Worm (Caenorhabditis elegans) whole organism, mixed stage, embryonic: ENCODE data around the gene C11D2.7.

Source experiments
- M03D4.4 ChIP-seq: sonication (generic microtip); optimal IDR thresholded peaks from 2 replicates; lab custom pipeline; 2017; ENCODE audit warnings: mild to moderate bottlenecking, missing genetic modification characterization, missing compliant biosample characterization
- blmp-1 ChIP-seq: fragments of 150-350 bp; optimal IDR thresholded peaks from 2 replicates; lab custom pipeline; 2014; ENCODE audit warnings: missing biosample characterization, missing genetic modification characterization
- ceh-39 ChIP-seq: fragments of 150-350 bp; optimal IDR thresholded peaks from 2 replicates; lab custom pipeline; 2014; ENCODE audit warnings: missing biosample characterization, missing genetic modification characterization
- ceh-43 ChIP-seq: fragments of 200-800 bp; sonication (Bioruptor generic); optimal IDR thresholded peaks from 2 replicates; lab custom pipeline; 2018; ENCODE audit warnings: mild to moderate bottlenecking, missing genetic modification characterization, moderate library complexity, missing compliant biosample characterization
- ceh-83 ChIP-seq: fragments of 200-800 bp; sonication (Bioruptor generic); optimal IDR thresholded peaks from 2 replicates; lab custom pipeline; 2018; ENCODE audit warnings: mild to moderate bottlenecking, missing genetic modification characterization, missing compliant biosample characterization
- ces-1 ChIP-seq: fragments of 150-350 bp; optimal IDR thresholded peaks from 2 replicates; lab custom pipeline; 2014; ENCODE audit warnings: missing biosample characterization, missing genetic modification reagents, missing genetic modification characterization
- drap-1 ChIP-seq: fragments of 200-800 bp; sonication (Bioruptor generic); optimal IDR thresholded peaks from 3 replicates; lab custom pipeline; 2018; ENCODE audit warnings: mild to moderate bottlenecking, missing genetic modification characterization, missing compliant biosample characterization
- elt-1 ChIP-seq: sonication (generic microtip); optimal IDR thresholded peaks from 2 replicates; lab custom pipeline; 2017; ENCODE audit warnings: missing genetic modification characterization, mild to moderate bottlenecking, missing compliant biosample characterization, antibody characterized with exemption, moderate library complexity, borderline replicate concordance; ENCODE audit not compliant: insufficient read depth
- elt-3 ChIP-seq: fragments of 150-350 bp; optimal IDR thresholded peaks from 2 replicates; lab custom pipeline; 2014; ENCODE audit warnings: missing biosample characterization, missing genetic modification characterization
- flh-1 ChIP-seq: fragments of 200-800 bp; sonication (Bioruptor generic); optimal IDR thresholded peaks from 2 replicates; lab custom pipeline; 2018; ENCODE audit warnings: mild to moderate bottlenecking, missing genetic modification characterization, moderate library complexity, missing compliant biosample characterization
- hlh-1 ChIP-seq: fragments of 150-350 bp; optimal IDR thresholded peaks from 2 replicates; lab custom pipeline; 2014; ENCODE audit warnings: missing biosample characterization, missing genetic modification reagents, missing genetic modification characterization
- lin-13 ChIP-seq: fragments of 150-350 bp; optimal IDR thresholded peaks from 2 replicates; lab custom pipeline; 2014; ENCODE audit warnings: missing biosample characterization, missing genetic modification characterization
- lin-32 ChIP-seq: fragments of 200-800 bp; sonication (Bioruptor generic); optimal IDR thresholded peaks from 2 replicates; lab custom pipeline; 2018; ENCODE audit warnings: mild to moderate bottlenecking, missing genetic modification characterization, missing compliant biosample characterization
- lsy-2 ChIP-seq: fragments of 150-350 bp; optimal IDR thresholded peaks from 2 replicates; lab custom pipeline; 2014; ENCODE audit warnings: missing biosample characterization, missing genetic modification characterization
- mab-5 ChIP-seq: fragments of 150-350 bp; optimal IDR thresholded peaks from 2 replicates; lab custom pipeline; 2014; ENCODE audit warnings: missing biosample characterization, missing genetic modification characterization
- mls-2 ChIP-seq: sonication (generic microtip); optimal IDR thresholded peaks from 2 replicates; lab custom pipeline; 2016; ENCODE audit warnings: mild to moderate bottlenecking, missing genetic modification characterization, moderate library complexity, missing compliant biosample characterization
- nhr-12 ChIP-seq: fragments of 150-350 bp; optimal IDR thresholded peaks from 2 replicates; lab custom pipeline; 2014; ENCODE audit warnings: missing biosample characterization, missing genetic modification characterization
- nhr-2 ChIP-seq: fragments of 150-350 bp; optimal IDR thresholded peaks from 2 replicates; lab custom pipeline; 2014; ENCODE audit warnings: missing biosample characterization, missing genetic modification characterization
- nhr-28 ChIP-seq: fragments of 150-350 bp; optimal IDR thresholded peaks from 2 replicates; lab custom pipeline; 2014; ENCODE audit warnings: missing biosample characterization, missing genetic modification characterization
- nhr-76 ChIP-seq: sonication (generic microtip); optimal IDR thresholded peaks from 2 replicates; lab custom pipeline; 2017; ENCODE audit warnings: missing biosample characterization, missing genetic modification characterization
- pha-4 ChIP-seq: fragments of 150-350 bp; optimal IDR thresholded peaks from 2 replicates; lab custom pipeline; 2018; ENCODE audit warnings: missing biosample characterization, missing genetic modification reagents, missing genetic modification characterization
- sem-2 ChIP-seq: fragments of 200-800 bp; sonication (Bioruptor generic); optimal IDR thresholded peaks from 2 replicates; lab custom pipeline; 2018; ENCODE audit warnings: mild to moderate bottlenecking, missing genetic modification characterization, missing compliant biosample characterization
- snpc-4 ChIP-seq: fragments of 150-350 bp; optimal IDR thresholded peaks from 2 replicates; lab custom pipeline; 2014; ENCODE audit warnings: missing biosample characterization, missing genetic modification characterization
- sptf-1 ChIP-seq: sonication (generic microtip); optimal IDR thresholded peaks from 2 replicates; lab custom pipeline; 2017; ENCODE audit warnings: mild to moderate bottlenecking, missing genetic modification characterization, moderate library complexity, missing compliant biosample characterization
- tbx-8 ChIP-seq: fragments of 200-800 bp; sonication (Bioruptor generic); optimal IDR thresholded peaks from 2 replicates; lab custom pipeline; 2018; ENCODE audit warnings: mild to moderate bottlenecking, missing genetic modification characterization, moderate library complexity, missing compliant biosample characterization
- unc-120 ChIP-seq: sonication (generic microtip); optimal IDR thresholded peaks from 2 replicates; lab custom pipeline; 2017; ENCODE audit warnings: missing genetic modification characterization, missing compliant biosample characterization; ENCODE audit not compliant: poor library complexity, severe bottlenecking
- unc-39 ChIP-seq: fragments of 150-350 bp; optimal IDR thresholded peaks from 2 replicates; lab custom pipeline; 2014; ENCODE audit warnings: missing biosample characterization, missing genetic modification characterization
- unc-62 ChIP-seq: fragments of 150-350 bp; optimal IDR thresholded peaks from 2 replicates; lab custom pipeline; 2014; ENCODE audit warnings: missing biosample characterization, missing genetic modification reagents, missing genetic modification characterization
- zip-8 ChIP-seq: fragments of 150-350 bp; optimal IDR thresholded peaks from 2 replicates; lab custom pipeline; 2014; ENCODE audit warnings: missing biosample characterization, missing genetic modification characterization
- ztf-11 ChIP-seq: fragments of 150-350 bp; optimal IDR thresholded peaks from 2 replicates; lab custom pipeline; 2014; ENCODE audit warnings: missing biosample characterization, missing genetic modification characterization

C11D2.7 gene

DNA sequence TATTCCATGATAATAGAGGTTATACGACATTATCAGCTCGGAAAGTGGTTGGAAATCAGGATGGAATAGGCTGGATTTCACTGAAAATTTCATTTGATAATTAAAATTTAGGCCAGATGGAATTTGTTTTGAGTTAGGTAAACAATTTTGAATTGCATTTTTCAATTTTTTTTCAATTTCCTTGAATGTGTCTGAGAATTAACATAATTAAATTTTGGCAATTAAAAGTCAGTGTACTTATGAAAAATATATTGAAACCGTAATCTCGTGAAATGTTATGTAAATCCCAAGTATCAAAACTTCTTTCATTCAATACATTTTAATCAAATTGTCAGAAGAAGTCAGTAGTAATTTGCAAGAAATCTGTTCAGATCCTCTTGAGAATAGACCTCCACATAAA lies 9.2 kb downstream of the C11D2.7 start:
- no peak for TF ChIP-seq unc-62 (GFP tag; lab: Kevin White, UChicago)
- no peak for TF ChIP-seq mls-2 (tag; lab: Kevin White, UChicago)
- TF ChIP-seq snpc-4 (tag; lab: Kevin White, UChicago) = no peak
- no peak for TF ChIP-seq lsy-2
- TF ChIP-seq nhr-28 (tag; lab: Kevin White, UChicago) = no peak
- no peak for TF ChIP-seq unc-39 (tag; lab: Kevin White, UChicago)
- TF ChIP-seq zip-8 = no peak
- TF ChIP-seq ceh-83 (GFP tag; lab: Kevin White, UChicago) = no peak
- no peak for TF ChIP-seq flh-1 (GFP tag; lab: Kevin White, UChicago)
- TF ChIP-seq elt-1 (tag; lab: Kevin White, UChicago) = no peak
- no peak for TF ChIP-seq drap-1 (GFP tag; lab: Kevin White, UChicago)
- no peak for TF ChIP-seq lin-32 (GFP tag; lab: Kevin White, UChicago)
- no peak for TF ChIP-seq nhr-2 (tag; lab: Kevin White, UChicago)
- TF ChIP-seq blmp-1 = no peak
- no peak for TF ChIP-seq sem-2 (GFP tag; lab: Kevin White, UChicago)
- TF ChIP-seq ztf-11 = no peak
- TF ChIP-seq M03D4.4 (tag; lab: Kevin White, UChicago) = no peak
- no peak for TF ChIP-seq ceh-39 (tag; lab: Kevin White, UChicago)
- no peak for TF ChIP-seq ceh-43 (GFP tag; lab: Kevin White, UChicago)
- no peak for TF ChIP-seq mab-5 (tag; lab: Kevin White, UChicago)
- TF ChIP-seq, all 35 proteins: peak for 0

DNA sequence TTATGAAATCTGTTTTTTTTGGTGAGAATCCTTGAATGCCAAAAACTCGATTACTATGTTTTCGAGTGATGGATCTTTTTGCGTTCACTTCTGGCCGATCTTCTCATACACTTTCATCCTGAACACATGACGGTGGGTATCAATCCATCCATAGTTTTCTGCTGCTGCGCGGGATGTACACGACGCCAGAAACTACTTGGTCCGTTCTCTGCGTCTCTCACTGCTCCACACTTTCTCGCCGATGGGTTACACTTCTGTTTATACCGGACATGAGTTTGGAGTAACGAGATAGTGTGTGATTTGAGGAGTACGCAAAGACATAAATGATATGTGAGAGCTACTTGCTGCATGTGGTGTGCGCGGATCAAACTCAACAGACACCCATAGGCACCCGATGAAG lies 14.5 kb downstream of the C11D2.7 start:
- TF ChIP-seq M03D4.4 (tag; lab: Kevin White, UChicago) (no peak), unc-120 (peak; percentile 34), zip-8 (no peak), tbx-8 (no peak), flh-1 (GFP tag; lab: Kevin White, UChicago) (no peak), nhr-12 (no peak), elt-1 (tag; lab: Kevin White, UChicago) (no peak), ceh-39 (tag; lab: Kevin White, UChicago) (no peak), nhr-76 (no peak), unc-62 (GFP tag; lab: Kevin White, UChicago) (peak; percentile 41), ztf-11 (no peak), hlh-1 (tag; lab: Kevin White, UChicago) (peak; percentile 91), sem-2 (GFP tag; lab: Kevin White, UChicago) (no peak)

DNA sequence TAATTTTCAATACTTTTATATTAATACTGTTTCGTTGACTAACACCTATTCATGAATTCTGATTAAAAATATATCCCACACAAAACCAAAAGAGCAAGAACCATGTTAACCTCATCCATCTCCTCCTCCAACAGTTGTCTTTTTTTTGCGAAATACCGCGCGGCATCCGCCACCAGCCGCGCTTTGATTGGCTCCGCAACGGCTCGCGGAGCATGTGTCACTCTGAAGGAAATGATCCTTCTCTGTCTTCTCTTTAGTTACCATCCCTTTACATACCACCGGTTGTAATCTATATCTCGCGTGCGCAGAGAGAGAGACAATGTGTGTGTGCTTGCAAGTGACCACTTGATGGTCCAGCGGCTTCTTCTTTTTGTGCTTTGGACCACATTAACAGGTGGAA lies 19.6 kb downstream of the C11D2.7 start:
- TF ChIP-seq hlh-1 (tag; lab: Kevin White, UChicago) = peak; percentile 97
- no peak for TF ChIP-seq unc-39 (tag; lab: Kevin White, UChicago)
- peak; percentile 65 for TF ChIP-seq unc-62 (GFP tag; lab: Kevin White, UChicago)
- peak; percentile 65 for TF ChIP-seq unc-120

DNA sequence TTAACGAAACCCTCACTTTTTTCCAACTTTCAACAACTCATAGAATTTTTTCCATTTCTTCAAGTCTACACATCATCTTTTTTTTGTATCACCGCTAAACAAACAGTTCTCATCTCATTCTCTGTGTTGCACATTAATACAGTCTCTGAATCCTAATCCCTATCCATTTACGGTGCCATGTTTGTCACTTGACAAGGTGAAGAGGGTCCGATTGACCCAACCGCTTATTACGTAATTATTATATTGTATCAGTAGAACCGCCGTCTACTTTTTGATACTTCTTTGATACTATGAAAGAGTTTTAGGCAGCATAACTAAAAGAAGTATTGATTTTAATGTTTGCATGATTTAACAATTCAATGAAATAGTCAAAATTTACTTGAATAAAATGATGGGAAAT lies 20.6 kb downstream of the C11D2.7 start:
- TF ChIP-seq nhr-2 (tag; lab: Kevin White, UChicago) (peak; percentile 93), ces-1 (no peak), zip-8 (peak; percentile 3)

DNA sequence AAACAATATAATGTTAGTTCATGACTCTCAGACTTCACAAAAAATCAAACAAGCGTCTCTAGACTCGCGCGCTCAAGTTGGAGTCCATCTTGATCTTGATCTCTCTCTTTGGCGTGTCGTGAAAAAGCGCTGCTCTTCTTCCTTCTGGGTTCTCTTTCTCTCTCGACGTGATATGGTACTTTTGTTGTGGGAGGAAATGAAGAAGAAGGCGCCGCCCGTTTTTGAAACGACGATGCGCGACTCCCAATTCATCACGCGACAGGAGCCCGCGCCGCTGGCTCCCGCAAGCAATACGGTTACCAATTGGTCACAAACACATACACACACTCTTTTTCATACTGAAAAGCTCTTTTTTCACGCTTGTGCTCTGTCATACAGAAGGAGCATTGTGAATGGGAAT lies 24.8 kb downstream of the C11D2.7 start:
- TF ChIP-seq flh-1 (GFP tag; lab: Kevin White, UChicago) (no peak), lin-13 (no peak)

DNA sequence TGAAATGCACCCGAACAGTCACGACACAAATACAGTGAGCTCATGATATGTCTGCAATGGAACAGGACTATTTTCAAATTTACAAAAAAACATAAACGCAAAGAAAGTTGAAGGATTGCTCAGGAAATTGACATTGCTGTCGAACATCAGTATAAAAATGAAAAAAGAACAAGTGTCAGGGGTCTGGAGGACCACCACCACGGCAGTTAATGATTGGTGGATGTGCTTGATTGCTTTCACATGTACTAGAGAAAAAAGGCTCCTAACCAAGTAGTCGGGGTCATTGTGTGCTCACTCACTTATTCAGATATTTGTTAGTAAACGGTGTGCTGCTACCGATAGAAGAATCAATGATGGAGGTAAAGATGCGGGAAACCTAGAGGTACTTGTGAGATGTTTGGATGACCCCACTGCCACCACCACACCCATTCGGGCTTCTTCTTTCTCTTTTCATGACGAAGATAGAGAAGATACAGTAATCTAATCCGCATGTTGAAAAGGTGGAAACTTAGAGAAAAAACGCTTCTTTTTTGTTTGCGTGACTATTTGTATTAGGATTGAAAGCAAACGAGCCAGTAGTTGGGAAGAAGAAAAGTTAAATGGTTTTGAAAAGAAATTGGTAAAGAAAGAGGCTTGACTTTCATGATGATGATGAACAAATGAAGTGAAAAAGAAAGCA lies 27.8 kb downstream of the C11D2.7 start, which contains the start of gene M03D4.4:
M03D4.4 (minus strand) TSS at position 51 of the 679 bp plus-strand sequence.
- no peak for TF ChIP-seq nhr-76
- no peak for TF ChIP-seq mls-2 (tag; lab: Kevin White, UChicago)
- TF ChIP-seq unc-120 = no peak
- no peak for TF ChIP-seq blmp-1
- no peak for TF ChIP-seq ztf-11
- no peak for TF ChIP-seq hlh-1 (tag; lab: Kevin White, UChicago)
- TF ChIP-seq elt-3 (tag; lab: Kevin White, UChicago) = no peak
- no peak for TF ChIP-seq flh-1 (GFP tag; lab: Kevin White, UChicago)
- no peak for TF ChIP-seq tbx-8
- TF ChIP-seq drap-1 (GFP tag; lab: Kevin White, UChicago) = no peak
- TF ChIP-seq M03D4.4 (tag; lab: Kevin White, UChicago) = no peak
- no peak for TF ChIP-seq sptf-1
- no peak for TF ChIP-seq pha-4 (tag; lab: Kevin White, UChicago)
- no peak for TF ChIP-seq nhr-2 (tag; lab: Kevin White, UChicago)
- TF ChIP-seq lin-13 = no peak
- no peak for TF ChIP-seq ceh-83 (GFP tag; lab: Kevin White, UChicago)
- TF ChIP-seq lin-32 (GFP tag; lab: Kevin White, UChicago) = no peak
- no peak for TF ChIP-seq sem-2 (GFP tag; lab: Kevin White, UChicago)
